Fruit fly (Drosophila melanogaster) ovary, adult (tissue): Measurements from ENCODE around the gene inaF-B.
A peak's percentile ranks its signal among the peaks of the same experiment; 100 is the strongest.
"Not testable (repeated sequence)": the region's sequence is repeated elsewhere in the genome, so short reads cannot be mapped to it uniquely, and the experiment has no call there.

ENCODE experiments used
- CG17801 ChIP-seq: fragments of 200-800 bp; optimal IDR thresholded peaks from 2 replicates; lab custom pipeline; 2019; ENCODE audit warnings: missing biosample characterization, mild to moderate bottlenecking, missing genetic modification characterization, moderate library complexity; ENCODE audit not compliant: partially characterized antibody

Gene inaF-B

dm6 chrX:11732670-11733069, at the start of gene inaF-B:
TSS of gene inaF-B (minus strand) at chrX:11732770.
- TF ChIP-seq CG17801 = no peak

dm6 chrX:11778734-11779220, 46.2 kb upstream of the inaF-B start, which contains the start of gene dy:
TSS of gene dy (minus strand) at chrX:11778784.
- TF ChIP-seq CG17801 = no peak

dm6 chrX:11775987-11776587, 43.5 kb upstream of the inaF-B start:
- TF ChIP-seq CG17801 = no peak

dm6 chrX:11769435-11769834, 36.9 kb upstream of the inaF-B start:
- TF ChIP-seq CG17801 = no peak

dm6 chrX:11764540-11765136, 32.1 kb upstream of the inaF-B start, which contains the start of gene CG9360:
TSS of gene CG9360 (minus strand) at chrX:11764590.
- TF ChIP-seq CG17801 = no peak

dm6 chrX:11756892-11757291, 24.3 kb upstream of the inaF-B start:
- no peak for TF ChIP-seq CG17801

- TF ChIP-seq CG17801 = not testable (repeated sequence)
Measured at dm6 chrX:11753973-11754372, 21.4 kb upstream of the inaF-B start, which contains the start of gene m. TSS of gene m (plus strand) at chrX:11754273.

dm6 chrX:11736421-11736820, 3.9 kb upstream of the inaF-B start:
- TF ChIP-seq CG17801 = no peak

- no peak for TF ChIP-seq CG17801
Measured at dm6 chrX:11733795-11734194, 1.2 kb upstream of the inaF-B start, which contains the start of gene inaF-A. TSS of gene inaF-A (minus strand) at chrX:11733895.

dm6 chrX:11731665-11732064, 905 bp downstream of the inaF-B start, which contains the start of gene inaF-C:
TSS of gene inaF-C (minus strand) at chrX:11731765.
- TF ChIP-seq CG17801 = no peak

- TF ChIP-seq CG17801 = no peak
Measured at dm6 chrX:11729993-11730392, 2.6 kb downstream of the inaF-B start.

dm6 chrX:11728999-11729398, 3.6 kb downstream of the inaF-B start, which contains the start of gene inaF-D:
TSS of gene inaF-D (minus strand) at chrX:11729099.
- TF ChIP-seq CG17801 = no peak

- TF ChIP-seq CG17801 = no peak
Measured at dm6 chrX:11723946-11724345, 8.6 kb downstream of the inaF-B start, which contains the start of gene CG15221. TSS of gene CG15221 (plus strand) at chrX:11724246.

dm6 chrX:11720138-11720537, 12.4 kb downstream of the inaF-B start, which contains the start of gene Tango10:
TSS of gene Tango10 (plus strand) at chrX:11720245.
- peak; percentile 70 for TF ChIP-seq CG17801

dm6 chrX:11717892-11718291, 14.7 kb downstream of the inaF-B start:
- no peak for TF ChIP-seq CG17801

- no peak for TF ChIP-seq CG17801
Measured at dm6 chrX:11716731-11717326, 15.7 kb downstream of the inaF-B start, which contains the start of gene prtp. TSS of gene prtp (plus strand) at chrX:11716756.
